Fruit fly (Drosophila melanogaster): ENCODE measurements around the gene Fbxl7.

Fbxl7 gene

dm6 chr3R:15965169-15965568 is 44.5 kb downstream of the Fbxl7 start, which contains the start of the genes CG32856 and Rbf2:
Gene CG32856 (minus strand): TSS chr3R:15965351.
Gene Rbf2 (plus strand): TSS chr3R:15965446.
- peak; percentile 90 for TF ChIP-seq Ets21C (GFP tag; optimal IDR thresholded peaks at IDR 0.05)
- peak; percentile 85 for TF ChIP-seq Sox15 (GFP tag; optimal IDR thresholded peaks at IDR 0.05)
- peak; percentile 62 for TF ChIP-seq CG8319 (GFP tag; optimal IDR thresholded peaks at IDR 0.05)
- peak; percentile 90 for TF ChIP-seq CG15336 (GFP tag; IDR thresholded peaks at IDR 0.05)
- no peak for TF ChIP-seq fd85E (GFP tag; optimal IDR thresholded peaks at IDR 0.05)
- TF ChIP-seq Ets96B (tag; optimal IDR thresholded peaks at IDR 0.05), result peak; percentile 89
- TF ChIP-seq ss (GFP tag; optimal IDR thresholded peaks at IDR 0.05), result peak in 1 of 2 experiments; percentile 76
- TF ChIP-seq dsx (GFP tag; optimal IDR thresholded peaks at IDR 0.05; ENCODE audit: poor library complexity, severe bottlenecking), result peak; percentile 91
- TF ChIP-seq CG10631 (GFP tag; optimal IDR thresholded peaks at IDR 0.05), result peak; percentile 92
- TF ChIP-seq CG6808 (GFP tag; optimal IDR thresholded peaks at IDR 0.05), result no peak
- TF ChIP-seq acj6 (GFP tag; optimal IDR thresholded peaks at IDR 0.05), result peak; percentile 93
- TF ChIP-seq Eip75B (GFP tag; optimal IDR thresholded peaks at IDR 0.05), result peak; percentile 78
- peak; percentile 74 for TF ChIP-seq fd59A (GFP tag; optimal IDR thresholded peaks at IDR 0.05)
- peak; percentile 50 for TF ChIP-seq CG9139 (GFP tag; optimal IDR thresholded peaks at IDR 0.05)
- no peak for TF ChIP-seq CG32006 (GFP tag; optimal IDR thresholded peaks at IDR 0.05)
- TF ChIP-seq CG11902 (GFP tag; optimal IDR thresholded peaks at IDR 0.05), result peak; percentile 64
- TF ChIP-seq CG34406 (GFP tag; optimal IDR thresholded peaks at IDR 0.05), result peak; percentile 89
- TF ChIP-seq CG4318 (GFP tag; optimal IDR thresholded peaks at IDR 0.05), result no peak
- peak; percentile 93 for TF ChIP-seq Hr39 (GFP tag; optimal IDR thresholded peaks at IDR 0.05)
- TF ChIP-seq dac (GFP tag; optimal IDR thresholded peaks at IDR 0.05), result peak; percentile 65
- TF ChIP-seq svp (GFP tag), result peak; percentile 95
- TF ChIP-seq CG3919 (GFP tag; optimal IDR thresholded peaks at IDR 0.05), result no peak
- no peak for TF ChIP-seq CG6276 (GFP tag; optimal IDR thresholded peaks at IDR 0.05)
- no peak for TF ChIP-seq Hr38 (GFP tag; optimal IDR thresholded peaks at IDR 0.05)
- TF ChIP-seq pdm3 (GFP tag; optimal IDR thresholded peaks at IDR 0.05), result peak; percentile 94
- no peak for TF ChIP-seq Gug (GFP tag; IDR thresholded peaks at IDR 0.05)
- no peak for TF ChIP-seq CG11294 (GFP tag; IDR thresholded peaks at IDR 0.05)
- TF ChIP-seq Blimp-1 (GFP tag; optimal IDR thresholded peaks at IDR 0.05), result no peak
- TF ChIP-seq CG8632 (GFP tag; optimal IDR thresholded peaks at IDR 0.05), result peak; percentile 88
- peak; percentile 97 for TF ChIP-seq Eip78C (GFP tag)
- peak; percentile 95 for TF ChIP-seq CG31627 (GFP tag; optimal IDR thresholded peaks at IDR 0.05)
- TF ChIP-seq CG6854 (GFP tag; optimal IDR thresholded peaks at IDR 0.05), result no peak
- no peak; the same call in 2 of the 3 replicates for TF ChIP-seq eg (GFP tag; IDR thresholded peaks at IDR 0.05)
- peak; percentile 94 for TF ChIP-seq esn (GFP tag; optimal IDR thresholded peaks at IDR 0.05)
- TF ChIP-seq CG8119 (GFP tag; IDR thresholded peaks at IDR 0.05), result peak; percentile 89
- peak; percentile 77 for TF ChIP-seq CG3032 (tag; optimal IDR thresholded peaks at IDR 0.05)
- peak; percentile 85 for TF ChIP-seq Sox102F (GFP tag; optimal IDR thresholded peaks at IDR 0.05)
- TF ChIP-seq Smox (GFP tag; optimal IDR thresholded peaks at IDR 0.05), result peak; percentile 92
- TF ChIP-seq CG7368 (GFP tag; optimal IDR thresholded peaks at IDR 0.05), result no peak
- TF ChIP-seq OdsH (GFP tag; optimal IDR thresholded peaks at IDR 0.05), result peak; percentile 93
- peak; percentile 93 for TF ChIP-seq Sox14 (GFP tag; optimal IDR thresholded peaks at IDR 0.05)
- no peak for TF ChIP-seq CG11762 (GFP tag; optimal IDR thresholded peaks at IDR 0.05; ENCODE audit: insufficient read depth)
- no peak for TF ChIP-seq fkh (GFP tag; optimal IDR thresholded peaks at IDR 0.05)
- TF ChIP-seq lz (GFP tag; optimal IDR thresholded peaks at IDR 0.05), result peak; percentile 95
- peak; percentile 79 for TF ChIP-seq topi (GFP tag; optimal IDR thresholded peaks at IDR 0.05)
- TF ChIP-seq Hr4 (GFP tag; optimal IDR thresholded peaks at IDR 0.05), result peak; percentile 92
- TF ChIP-seq CG10669 (GFP tag; optimal IDR thresholded peaks at IDR 0.05), result no peak
- TF ChIP-seq CG6792 (GFP tag; optimal IDR thresholded peaks at IDR 0.05), result peak; percentile 84
- TF ChIP-seq CG1621 (tag; optimal IDR thresholded peaks at IDR 0.05), result no peak
- no peak; the same call in 2 of the 3 replicates for TF ChIP-seq CG6163 (GFP tag; IDR thresholded peaks at IDR 0.05)
- TF ChIP-seq CG16779 (tag; optimal IDR thresholded peaks at IDR 0.05), result peak; percentile 60
- peak; percentile 67 for TF ChIP-seq cyc (GFP tag; optimal IDR thresholded peaks at IDR 0.05)
- TF ChIP-seq net (GFP tag; optimal IDR thresholded peaks at IDR 0.05), result peak; percentile 87
